Worm (Caenorhabditis elegans) whole organism, late embryonic: Measurements from ENCODE around the gene B0495.7.

ENCODE experiments used
- dmd-4 ChIP-seq: sonication (generic microtip); optimal IDR thresholded peaks from 2 replicates; lab custom pipeline; 2016; ENCODE audit warnings: borderline replicate concordance, missing genetic modification characterization, missing compliant biosample characterization
- hlh-8 ChIP-seq: sonication (generic microtip); optimal IDR thresholded peaks from 2 replicates; lab custom pipeline; 2016; ENCODE audit warnings: missing genotype, missing genetic modification characterization, missing compliant biosample characterization

- TF ChIP-seq hlh-8 (tag; lab: Kevin White, UChicago) (no peak), dmd-4 (tag; lab: Kevin White, UChicago) (no peak)
Measured at ce11 chrII:7670039-7670438, 35.0 kb downstream of the B0495.7 start.
